Fruit fly (Drosophila melanogaster): ENCODE measurements around the gene CG14082.

- TF ChIP-seq rgr (GFP tag; optimal IDR thresholded peaks at IDR 0.05) (no peak), sv (GFP tag; optimal IDR thresholded peaks at IDR 0.05) (no peak), pan (optimal IDR thresholded peaks at IDR 0.05) (no peak), Dfd (GFP tag; optimal IDR thresholded peaks at IDR 0.05) (no peak), Sp1 (GFP tag; optimal IDR thresholded peaks at IDR 0.05) (no peak), fru (GFP tag; optimal IDR thresholded peaks at IDR 0.05) (no peak), GATAd (GFP tag; optimal IDR thresholded peaks at IDR 0.05) (no peak)
These were observed 67.5 kb downstream of the CG14082 start for dm6 chr3L:19071173-19071844.

All from whole organism, wandering third instar larva.